Fruit fly (Drosophila melanogaster) whole organism: Measurements from ENCODE around the gene CG34241.

Experiments
- CG8478 ChIP-seq: fragments of >200 bp; optimal IDR thresholded peaks from 2 replicates; lab custom pipeline; 2018; ENCODE audit warnings: inconsistent platforms
- pan ChIP-seq: fragments of >200 bp; optimal IDR thresholded peaks from 2 replicates; lab custom pipeline; 2017
- psq ChIP-seq: fragments of >200 bp; optimal IDR thresholded peaks from 2 replicates; lab custom pipeline; 2017
- usp ChIP-seq: fragments of >200 bp; optimal IDR thresholded peaks from 2 replicates; lab custom pipeline; 2017; ENCODE audit warnings: missing biosample characterization, missing genetic modification characterization, mixed read lengths

DNA sequence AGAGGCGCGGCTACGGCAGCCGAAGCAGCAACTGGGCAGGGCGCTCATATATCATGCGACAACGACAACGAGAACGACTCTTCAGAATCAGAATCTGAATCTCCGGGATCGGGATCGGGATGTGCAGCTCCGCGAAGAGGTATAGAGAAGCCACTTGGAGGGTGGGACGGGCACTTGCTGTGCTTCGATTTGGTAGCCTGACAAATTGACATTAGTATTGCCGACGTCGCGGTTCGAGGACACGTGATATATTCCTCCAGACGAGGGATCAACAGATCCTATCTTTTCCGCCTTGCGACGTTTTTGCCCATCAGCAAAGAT lies 45.3 kb upstream of the CG34241 start:
- TF ChIP-seq CG8478 (lab: Kevin White, UChicago) (no peak), pan (lab: Kevin White, UChicago) (no peak), psq (lab: Kevin White, UChicago) (no peak), usp (GFP tag; lab: Kevin White, UChicago) (no peak)
